Worm (Caenorhabditis elegans) whole organism, late embryonic: ENCODE data around the gene grsp-2.

ENCODE experiments used
- pha-4 ChIP-seq: fragments of 150-350 bp; optimal IDR thresholded peaks from 2 replicates; lab custom pipeline; 2018; ENCODE audit warnings: missing biosample characterization, missing genetic modification reagents, missing genetic modification characterization
- ztf-16 ChIP-seq: sonication (generic microtip); optimal IDR thresholded peaks from 2 replicates; lab custom pipeline; 2017; ENCODE audit warnings: missing genetic modification characterization, missing compliant biosample characterization

DNA sequence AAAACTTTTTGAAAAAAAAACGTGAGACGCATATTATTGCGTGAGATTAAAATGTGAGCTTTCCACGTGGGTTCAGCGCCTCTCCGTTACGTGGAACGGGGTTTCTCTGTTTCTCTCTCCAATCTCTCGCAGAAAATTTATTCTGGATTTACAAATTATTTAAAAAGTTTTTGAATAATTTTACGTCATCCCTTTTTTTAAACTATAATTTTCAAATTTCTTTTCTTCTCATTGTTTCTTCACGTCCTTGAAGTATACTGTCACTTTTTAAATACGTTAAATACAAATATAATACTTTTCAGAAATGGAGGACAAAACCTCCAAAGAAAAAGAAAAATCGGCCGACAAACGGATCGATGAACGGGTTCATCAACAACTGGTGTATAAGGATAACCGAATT lies 11.4 kb downstream of the grsp-2 start, which contains the start of gene T28C6.7:
- TF ChIP-seq ztf-16 (tag; lab: Kevin White, UChicago) (no peak), pha-4 (no peak)
